Worm (Caenorhabditis elegans): ENCODE data around the gene K10H10.4.

The K10H10.4 gene

DNA sequence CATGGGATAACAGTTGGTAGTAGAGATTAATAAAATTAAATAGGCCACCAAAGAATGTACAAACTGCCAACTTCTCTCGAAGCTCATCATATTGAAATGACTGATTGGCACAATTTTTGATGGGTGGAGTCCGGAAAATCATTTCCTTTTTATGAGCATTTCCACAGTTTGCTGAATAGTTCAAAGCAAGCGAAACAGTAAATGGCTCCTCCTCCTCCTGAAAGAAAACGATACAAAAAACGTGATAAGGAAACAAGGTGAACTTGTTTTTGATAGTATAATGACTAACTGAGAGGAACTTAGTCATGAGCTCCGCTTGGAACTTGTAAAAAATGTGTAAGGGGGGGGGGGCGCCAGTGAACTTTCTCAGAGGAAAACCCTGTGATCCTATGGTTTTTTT, 14.8 kb downstream of the K10H10.4 start, which contains the start of gene K10H10.9:
K10H10.9 (minus strand) TSS at position 101 of the 400 bp plus-strand sequence.
- TF ChIP-seq sma-3 (GFP tag; optimal IDR thresholded peaks at IDR 0.05) (no peak), nhr-129 (tag; optimal IDR thresholded peaks at IDR 0.05) (no peak), peb-1 (tag; optimal IDR thresholded peaks at IDR 0.05) (no peak), dmd-4 (tag; optimal IDR thresholded peaks at IDR 0.05) (no peak), lsy-2 (tag; optimal IDR thresholded peaks at IDR 0.05) (no peak), nhr-10 (tag; optimal IDR thresholded peaks at IDR 0.05) (no peak), blmp-1 (tag; optimal IDR thresholded peaks at IDR 0.05; ENCODE audit: insufficient read depth) (no peak), aly-2 (tag; optimal IDR thresholded peaks at IDR 0.05) (no peak), ztf-1 (GFP tag; conservative IDR thresholded peaks at IDR 0.05) (no peak), snpc-4 (tag; optimal IDR thresholded peaks at IDR 0.05) (no peak), alr-1 (tag; optimal IDR thresholded peaks at IDR 0.05) (no peak), unc-55 (GFP tag; optimal IDR thresholded peaks at IDR 0.05) (no peak)

- no peak for TF ChIP-seq gmeb-1 (tag; optimal IDR thresholded peaks at IDR 0.05)
- TF ChIP-seq zag-1 (tag; optimal IDR thresholded peaks at IDR 0.05), result no peak
- no peak for TF ChIP-seq nhr-11 (tag; optimal IDR thresholded peaks at IDR 0.05)
- TF ChIP-seq sma-9 (GFP tag; optimal IDR thresholded peaks at IDR 0.05), result no peak
- TF ChIP-seq sma-9 (tag; optimal IDR thresholded peaks at IDR 0.05), result no peak
- no peak for TF ChIP-seq nhr-77 (tag; optimal IDR thresholded peaks at IDR 0.05)
- TF ChIP-seq crh-2 (tag; optimal IDR thresholded peaks at IDR 0.05), result no peak
- no peak for TF ChIP-seq snpc-4 (tag; optimal IDR thresholded peaks at IDR 0.05)
- no peak for TF ChIP-seq nhr-25 (tag; optimal IDR thresholded peaks at IDR 0.05)
- no peak for TF ChIP-seq nhr-10 (tag; optimal IDR thresholded peaks at IDR 0.05)
- TF ChIP-seq Y55F3AM.14 (GFP tag; optimal IDR thresholded peaks at IDR 0.05), result no peak
- TF ChIP-seq ZK546.5 (tag; optimal IDR thresholded peaks at IDR 0.05), result no peak
- no peak for TF ChIP-seq nhr-6 (tag; optimal IDR thresholded peaks at IDR 0.05)
- TF ChIP-seq ztf-11 (tag; optimal IDR thresholded peaks at IDR 0.05), result no peak
- no peak for TF ChIP-seq alr-1 (tag; optimal IDR thresholded peaks at IDR 0.05)
- TF ChIP-seq nhr-237 (tag; optimal IDR thresholded peaks at IDR 0.05), result no peak
- no peak for TF ChIP-seq C34F6.9 (tag; optimal IDR thresholded peaks at IDR 0.05)
These were observed 21.8 kb downstream of the K10H10.4 start, which contains the start of gene btb-19 for ce11 chrII:14522037-14522436. Gene btb-19, minus strand, starts transcription at chrII:14522137.

- no peak for TF ChIP-seq blmp-1 (tag; optimal IDR thresholded peaks at IDR 0.05; ENCODE audit: insufficient read depth)
- no peak for TF ChIP-seq nhr-25 (tag; optimal IDR thresholded peaks at IDR 0.05)
- no peak for TF ChIP-seq mab-5 (tag; optimal IDR thresholded peaks at IDR 0.05)
- no peak for TF ChIP-seq unc-39 (tag; optimal IDR thresholded peaks at IDR 0.05)
- no peak for TF ChIP-seq fos-1 (tag; optimal IDR thresholded peaks at IDR 0.05)
- no peak for TF ChIP-seq unc-62 (GFP tag; optimal IDR thresholded peaks at IDR 0.05)
- TF ChIP-seq snpc-4 (tag; optimal IDR thresholded peaks at IDR 0.05), result no peak
- TF ChIP-seq lin-39 (tag; optimal IDR thresholded peaks at IDR 0.05), result no peak
- no peak for TF ChIP-seq peb-1 (tag; optimal IDR thresholded peaks at IDR 0.05)
- TF ChIP-seq mdl-1 (tag; optimal IDR thresholded peaks at IDR 0.05), result no peak
- TF ChIP-seq nhr-23 (tag; optimal IDR thresholded peaks at IDR 0.05), result no peak
- TF ChIP-seq nhr-77 (tag; optimal IDR thresholded peaks at IDR 0.05), result no peak
- TF ChIP-seq dmd-4 (tag; optimal IDR thresholded peaks at IDR 0.05), result no peak
- no peak for TF ChIP-seq crh-2 (tag; optimal IDR thresholded peaks at IDR 0.05)
- no peak for TF ChIP-seq lin-11 (tag; optimal IDR thresholded peaks at IDR 0.05)
These were observed 22.9 kb downstream of the K10H10.4 start, which contains the start of gene btb-20 for ce11 chrII:14523070-14523572. Gene btb-20, minus strand, starts transcription at chrII:14523522.

- TF ChIP-seq elt-1 (tag; optimal IDR thresholded peaks at IDR 0.05) (no peak), fos-1 (tag; optimal IDR thresholded peaks at IDR 0.05) (no peak), elt-3 (tag; optimal IDR thresholded peaks at IDR 0.05) (no peak), mbf-1 (tag; optimal IDR thresholded peaks at IDR 0.05) (no peak), peb-1 (tag; optimal IDR thresholded peaks at IDR 0.05) (no peak), snpc-4 (tag; optimal IDR thresholded peaks at IDR 0.05) (no peak), nhr-21 (tag; optimal IDR thresholded peaks at IDR 0.05) (no peak), dmd-4 (tag; optimal IDR thresholded peaks at IDR 0.05) (no peak), unc-39 (tag; optimal IDR thresholded peaks at IDR 0.05) (no peak)
These were observed 23.5 kb downstream of the K10H10.4 start, which contains the start of gene pot-2 for ce11 chrII:14523645-14524223. Gene pot-2, plus strand, starts transcription at chrII:14524173.

Data from whole organism, L2 larva.